Fruit fly (Drosophila melanogaster) whole organism, prepupa: Measurements from ENCODE around the gene CG9609.

Experiments used
- Blimp-1 ChIP-seq: fragments of 200-800 bp; sonication (Bioruptor generic); optimal IDR thresholded peaks from 3 replicates; lab custom pipeline; 2017; ENCODE audit warnings: missing biosample characterization, missing genetic modification characterization, mild to moderate bottlenecking, moderate library complexity, missing genetic modification reagents
- CG10631 ChIP-seq: fragments of 200-800 bp; sonication (Bioruptor generic); optimal IDR thresholded peaks from 2 replicates; lab custom pipeline; 2016; ENCODE audit warnings: missing biosample characterization, missing genetic modification characterization
- CG10669 ChIP-seq: fragments of 200-800 bp; sonication (Bioruptor generic); optimal IDR thresholded peaks from 3 replicates; lab custom pipeline; 2018; ENCODE audit warnings: missing biosample characterization, mild to moderate bottlenecking, missing genetic modification characterization, moderate library complexity
- CG15336 ChIP-seq: fragments of 200-800 bp; sonication (Bioruptor generic); IDR thresholded peaks from 2 replicates; pipeline ENCODE4 v1.3.6; 2022; ENCODE audit warnings: missing biosample characterization, missing genetic modification characterization
- CG1621 ChIP-seq: fragments of 200-800 bp; sonication (Bioruptor generic); optimal IDR thresholded peaks from 3 replicates; lab custom pipeline; 2018; ENCODE audit warnings: missing biosample characterization, mild to moderate bottlenecking, missing genetic modification characterization
- CG34406 ChIP-seq: fragments of 200-800 bp; sonication (Bioruptor generic); optimal IDR thresholded peaks from 3 replicates; lab custom pipeline; 2016; ENCODE audit warnings: missing biosample characterization, missing genetic modification characterization
- CG3919 ChIP-seq: fragments of 200-800 bp; sonication (Bioruptor generic); optimal IDR thresholded peaks from 3 replicates; lab custom pipeline; 2016; ENCODE audit warnings: missing biosample characterization, missing genetic modification characterization
- CG6792 ChIP-seq: fragments of 200-800 bp; sonication (Bioruptor generic); optimal IDR thresholded peaks from 3 replicates; lab custom pipeline; 2016; ENCODE audit warnings: missing biosample characterization, missing genetic modification characterization
- CG6808 ChIP-seq: fragments of 200-800 bp; sonication (Bioruptor generic); optimal IDR thresholded peaks from 3 replicates; lab custom pipeline; 2017; ENCODE audit warnings: missing biosample characterization, missing genetic modification characterization, mild to moderate bottlenecking, moderate library complexity, missing genetic modification reagents
- CG9139 ChIP-seq: fragments of 200-800 bp; sonication (Bioruptor generic); optimal IDR thresholded peaks from 3 replicates; lab custom pipeline; 2017; ENCODE audit warnings: missing biosample characterization, mild to moderate bottlenecking, missing genetic modification characterization
- Eip78C ChIP-seq: fragments of 200-800 bp; sonication (Bioruptor generic); peaks from one replicate; lab custom pipeline; 2016; ENCODE audit warnings: missing biosample characterization, missing genetic modification characterization
- Gug ChIP-seq: fragments of 200-800 bp; sonication (Bioruptor generic); IDR thresholded peaks from 2 replicates; pipeline ENCODE4 v1.3.6; 2022; ENCODE audit warnings: missing biosample characterization, missing genetic modification characterization
- Hr38 ChIP-seq: sonication (Bioruptor generic); optimal IDR thresholded peaks from 2 replicates; lab custom pipeline; 2016; ENCODE audit warnings: missing biosample characterization, missing genetic modification characterization
- Hr39 ChIP-seq: fragments of 200-800 bp; sonication (Bioruptor generic); optimal IDR thresholded peaks from 2 replicates; lab custom pipeline; 2016; ENCODE audit warnings: missing biosample characterization, missing genetic modification characterization
- Hr4 ChIP-seq: fragments of 200-800 bp; sonication (Bioruptor generic); optimal IDR thresholded peaks from 3 replicates; lab custom pipeline; 2016; ENCODE audit warnings: missing biosample characterization, missing genetic modification characterization
- Lpt ChIP-seq: fragments of 200-800 bp; sonication (Bioruptor generic); optimal IDR thresholded peaks from 3 replicates; lab custom pipeline; 2016; ENCODE audit warnings: missing biosample characterization, missing genetic modification characterization
- OdsH ChIP-seq: fragments of 200-800 bp; sonication (Bioruptor generic); optimal IDR thresholded peaks from 3 replicates; lab custom pipeline; 2016; ENCODE audit warnings: missing biosample characterization, missing genetic modification characterization
- Sox14 ChIP-seq: fragments of 200-800 bp; sonication (Bioruptor generic); optimal IDR thresholded peaks from 3 replicates; lab custom pipeline; 2016; ENCODE audit warnings: missing biosample characterization, missing genetic modification characterization
- Sox15 ChIP-seq: fragments of 200-800 bp; sonication (Bioruptor generic); optimal IDR thresholded peaks from 3 replicates; lab custom pipeline; 2016; ENCODE audit warnings: missing biosample characterization, missing genetic modification characterization
- achi ChIP-seq: fragments of 200-800 bp; sonication (Bioruptor generic); optimal IDR thresholded peaks from 3 replicates; lab custom pipeline; 2016; ENCODE audit warnings: missing biosample characterization, missing genetic modification characterization
- acj6 ChIP-seq: fragments of 200-800 bp; sonication (Bioruptor generic); optimal IDR thresholded peaks from 3 replicates; lab custom pipeline; 2016; ENCODE audit warnings: missing biosample characterization, missing genetic modification characterization
- dac ChIP-seq: fragments of 200-800 bp; sonication (Bioruptor generic); optimal IDR thresholded peaks from 2 replicates; lab custom pipeline; 2017; ENCODE audit warnings: missing biosample characterization, mild to moderate bottlenecking, missing genetic modification characterization
- eg ChIP-seq: fragments of 200-800 bp; sonication (Bioruptor generic); IDR thresholded peaks from 3 replicates; pipeline ENCODE4 v1.3.6; 2022; ENCODE audit warnings: missing biosample characterization, missing genetic modification characterization
- esn ChIP-seq: fragments of 200-800 bp; sonication (Bioruptor generic); optimal IDR thresholded peaks from 2 replicates; lab custom pipeline; 2016; ENCODE audit warnings: missing biosample characterization, mild to moderate bottlenecking, missing genetic modification characterization, moderate library complexity
- fd59A ChIP-seq: fragments of 200-800 bp; sonication (Bioruptor generic); optimal IDR thresholded peaks from 2 replicates; lab custom pipeline; 2017; ENCODE audit warnings: missing biosample characterization, mild to moderate bottlenecking, missing genetic modification characterization, missing genetic modification reagents
- fkh ChIP-seq: fragments of 200-800 bp; sonication (Bioruptor generic); optimal IDR thresholded peaks from 3 replicates; lab custom pipeline; 2017; ENCODE audit warnings: missing biosample characterization, mild to moderate bottlenecking, missing genetic modification characterization, moderate library complexity
- lz ChIP-seq: fragments of 200-800 bp; sonication (Bioruptor generic); optimal IDR thresholded peaks from 3 replicates; lab custom pipeline; 2016; ENCODE audit warnings: missing biosample characterization, missing genetic modification characterization
- ss ChIP-seq, 2 experiments: fragments of 200-800 bp; sonication (Bioruptor generic); optimal IDR thresholded peaks; 2 replicates in 1 of 2; 3 replicates in 1 of 2; lab custom pipeline; 2017 to 2018; ENCODE audit warnings: mild to moderate bottlenecking in 2 of 2, missing biosample characterization in 2 of 2, missing genetic modification characterization in 2 of 2, moderate library complexity in 1 of 2
- svp ChIP-seq: fragments of 200-800 bp; sonication (Bioruptor generic); peaks from one replicate; lab custom pipeline; 2016; ENCODE audit warnings: missing biosample characterization, missing genetic modification characterization
- vri ChIP-seq: fragments of 200-800 bp; sonication (Bioruptor generic); optimal IDR thresholded peaks from 3 replicates; lab custom pipeline; 2016; ENCODE audit warnings: missing biosample characterization, mild to moderate bottlenecking, missing genetic modification characterization

Gene CG9609

DNA sequence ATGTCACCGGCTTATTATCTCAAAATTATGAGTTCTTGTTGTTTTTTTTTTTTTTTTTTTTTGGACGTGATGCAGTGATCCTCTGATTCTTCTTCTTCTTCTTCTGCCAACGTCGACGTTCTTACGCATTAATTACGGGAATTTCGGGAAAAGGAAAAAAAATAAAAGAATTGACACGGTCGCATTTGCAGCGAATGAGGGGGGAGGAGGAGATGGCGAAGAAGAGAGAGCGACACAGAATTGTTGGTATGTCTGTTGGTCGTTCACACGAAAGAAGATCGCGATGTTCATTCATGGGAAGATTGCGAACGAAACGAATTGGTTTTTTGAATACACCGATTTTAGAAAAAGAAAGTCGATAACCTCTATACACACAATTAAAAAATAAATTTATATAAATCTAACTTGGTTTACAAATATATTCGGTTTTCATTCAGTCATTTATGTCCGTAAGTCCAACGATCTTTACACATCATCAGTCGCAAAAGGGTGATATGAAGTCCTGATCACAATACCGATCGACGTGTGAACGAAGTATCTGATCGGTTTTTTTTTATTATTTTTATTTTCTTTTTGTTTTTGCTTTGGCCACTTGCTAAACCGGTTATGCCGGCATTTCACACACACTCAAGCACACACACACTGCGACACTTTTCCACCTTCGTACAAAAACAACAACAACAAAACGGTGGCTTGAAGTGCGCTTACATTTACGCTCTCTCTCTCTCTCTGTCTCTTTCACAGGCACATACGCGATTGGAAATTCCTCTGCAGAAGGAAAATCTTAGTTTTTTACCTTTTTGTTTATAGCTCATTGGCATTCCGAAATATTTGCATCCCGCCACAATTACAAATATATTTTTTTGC lies 35.9 kb downstream of the CG9609 start (continued):
- TF ChIP-seq CG3919 (peak; percentile 84), Gug (GFP tag; lab: Robert Waterston, UW) (peak; percentile 64), CG1621 (tag; lab: Kevin White, UChicago) (peak; percentile 79), Hr39 (GFP tag; lab: Kevin White, UChicago) (peak; percentile 61), CG15336 (GFP tag; lab: Robert Waterston, UW) (peak; percentile 89), CG34406 (GFP tag; lab: Kevin White, UChicago) (peak; percentile 88), Hr38 (GFP tag; lab: Kevin White, UChicago) (no peak), CG6792 (GFP tag; lab: Kevin White, UChicago) (peak; percentile 84), dac (GFP tag; lab: Kevin White, UChicago) (peak; percentile 80), lz (peak; percentile 87), Sox14 (GFP tag; lab: Kevin White, UChicago) (peak; percentile 71), OdsH (GFP tag; lab: Kevin White, UChicago) (peak; percentile 84), esn (GFP tag; lab: Kevin White, UChicago) (peak; percentile 90), Blimp-1 (GFP tag; lab: Kevin White, UChicago) (peak; percentile 78), achi (GFP tag; lab: Kevin White, UChicago) (peak; percentile 85), CG6808 (GFP tag; lab: Kevin White, UChicago) (peak; percentile 96), Hr4 (peak; percentile 80)
- TF ChIP-seq, all 60 proteins: peak for 59

DNA sequence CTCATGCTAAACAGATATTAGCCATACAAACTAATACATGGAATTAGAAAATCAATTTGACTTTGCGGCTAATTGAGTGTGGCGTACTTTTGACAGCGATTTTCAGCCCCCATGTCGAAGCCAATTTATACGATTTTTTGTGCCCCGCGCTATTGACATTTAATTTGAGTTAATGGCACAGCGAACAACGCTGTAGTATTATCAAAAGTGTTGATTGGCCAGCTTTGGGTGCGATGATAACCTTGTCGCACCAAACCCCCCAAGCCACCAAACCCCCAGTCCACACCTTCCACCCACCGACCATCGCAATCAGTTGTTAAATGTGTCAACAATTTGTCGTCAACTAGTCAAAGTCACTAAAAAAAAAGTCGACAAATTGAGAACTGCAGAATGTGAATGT lies 37.5 kb downstream of the CG9609 start:
- TF ChIP-seq Sox15 (GFP tag; lab: Kevin White, UChicago) (no peak), CG6808 (GFP tag; lab: Kevin White, UChicago) (no peak), achi (GFP tag; lab: Kevin White, UChicago) (no peak), ss (GFP tag; optimal IDR thresholded peaks at IDR 0.05; lab: Kevin White, UChicago) (no peak), svp (GFP tag; lab: Kevin White, UChicago) (peak; percentile 84), fkh (GFP tag; lab: Kevin White, UChicago) (no peak), vri (GFP tag; lab: Kevin White, UChicago) (peak; percentile 7)

DNA sequence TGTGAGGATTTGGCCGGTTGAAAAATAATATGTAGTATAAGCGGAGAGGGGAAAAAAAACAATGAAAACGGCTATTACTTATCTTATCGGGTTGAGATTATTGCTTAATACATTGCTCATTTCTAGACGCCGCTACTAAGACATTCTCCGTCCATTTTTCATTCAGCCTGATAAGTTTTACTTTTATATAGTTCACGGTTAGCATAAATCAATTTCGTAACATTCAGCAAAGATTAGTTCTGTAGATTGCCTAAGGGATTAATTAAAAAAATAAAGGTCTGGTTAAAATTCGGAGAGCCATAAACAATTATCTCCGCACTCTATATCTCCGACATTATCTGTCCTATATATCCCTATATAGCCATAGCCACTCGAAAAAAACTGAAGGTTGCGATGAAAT lies 39.3 kb downstream of the CG9609 start:
- no peak for TF ChIP-seq CG10631 (GFP tag; lab: Kevin White, UChicago)
- TF ChIP-seq CG10669: no peak
- peak; percentile 85 for TF ChIP-seq vri (GFP tag; lab: Kevin White, UChicago)
- TF ChIP-seq, all 60 proteins: peak for 1

DNA sequence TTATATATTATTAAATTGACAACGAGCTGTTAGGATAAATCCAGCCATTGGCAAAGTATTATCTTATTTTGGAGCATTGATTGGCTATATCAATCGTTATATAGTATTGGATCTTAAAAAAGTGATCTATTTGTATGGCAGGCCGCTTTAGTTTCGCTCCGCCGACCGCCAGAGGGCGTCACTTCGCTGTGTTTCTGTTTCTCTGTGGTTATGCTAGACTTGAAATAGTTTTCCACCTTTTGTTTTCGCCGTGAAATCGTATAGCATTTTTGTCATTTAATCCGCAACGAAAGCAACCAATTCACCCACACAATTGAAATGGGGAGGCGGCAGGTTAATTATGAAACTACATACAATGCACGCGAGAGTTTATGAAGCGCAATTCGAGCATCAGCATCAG lies 40.0 kb downstream of the CG9609 start:
- TF ChIP-seq CG9139 (GFP tag; lab: Kevin White, UChicago) (no peak), Eip78C (GFP tag; lab: Kevin White, UChicago) (no peak), CG15336 (GFP tag; lab: Robert Waterston, UW) (no peak)

DNA sequence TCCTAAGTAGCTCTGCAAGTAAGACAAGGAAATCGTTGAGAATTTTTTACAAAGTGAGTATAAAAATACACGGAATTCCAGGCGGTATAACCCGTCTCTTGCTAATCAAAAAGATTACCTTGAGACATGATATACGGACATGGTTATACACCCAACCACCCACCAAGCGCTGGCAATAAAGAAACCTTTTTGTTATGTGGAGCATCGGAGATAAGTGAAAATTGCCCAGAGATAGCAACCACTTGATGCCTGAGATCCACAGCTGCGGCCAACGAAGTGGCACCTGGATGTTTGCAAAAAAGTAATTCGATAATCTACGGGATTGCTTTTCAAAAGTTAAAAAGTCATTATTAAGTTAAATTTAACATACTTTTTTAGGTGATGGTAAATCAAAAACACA lies 40.9 kb downstream of the CG9609 start:
- TF ChIP-seq acj6 (GFP tag; lab: Kevin White, UChicago) (no peak), CG6808 (GFP tag; lab: Kevin White, UChicago) (no peak), fd59A (GFP tag; lab: Kevin White, UChicago) (no peak), Eip78C (GFP tag; lab: Kevin White, UChicago) (peak; percentile 15), Lpt (no peak), CG1621 (tag; lab: Kevin White, UChicago) (no peak), eg (GFP tag; lab: Robert Waterston, UW) (no peak), fkh (GFP tag; lab: Kevin White, UChicago) (no peak)
